Fruit fly (Drosophila melanogaster) whole organism, embryonic: Measurements from ENCODE around the gene mbm.
A peak's percentile ranks its signal among the peaks of the same experiment; 100 is the strongest.

Experiments used
- Asciz ChIP-seq: fragments of 200-800 bp; sonication (Bioruptor generic); optimal IDR thresholded peaks from 2 replicates; lab custom pipeline; 2017; ENCODE audit warnings: missing biosample characterization, mild to moderate bottlenecking, missing genetic modification characterization, missing genetic modification reagents
- CG11093 ChIP-seq: fragments of 200-800 bp; sonication (Bioruptor generic); IDR thresholded peaks from 3 replicates; pipeline ENCODE4 v1.3.6; 2022; ENCODE audit warnings: missing biosample characterization, missing genetic modification characterization
- CG11723 ChIP-seq: fragments of 200-800 bp; sonication (Bioruptor generic); optimal IDR thresholded peaks from 2 replicates; lab custom pipeline; 2017; ENCODE audit warnings: missing biosample characterization, mild to moderate bottlenecking, missing genetic modification characterization
- CG12071 ChIP-seq: fragments of 200-800 bp; sonication (Bioruptor generic); optimal IDR thresholded peaks from 3 replicates; lab custom pipeline; 2018; ENCODE audit warnings: missing biosample characterization, mild to moderate bottlenecking, missing genetic modification characterization
- CG13287 ChIP-seq: fragments of 200-800 bp; sonication (Bioruptor generic); IDR thresholded peaks from 2 replicates; pipeline ENCODE4 v1.3.6; 2022; ENCODE audit warnings: missing biosample characterization, missing genetic modification characterization; ENCODE audit not compliant: partially characterized antibody
- CG14965 ChIP-seq: fragments of 200-800 bp; sonication (Bioruptor generic); optimal IDR thresholded peaks from 2 replicates; lab custom pipeline; 2016; ENCODE audit warnings: missing biosample characterization, missing genetic modification characterization, borderline replicate concordance
- CG15011 ChIP-seq: fragments of 200-800 bp; sonication (Bioruptor generic); optimal IDR thresholded peaks from 3 replicates; lab custom pipeline; 2018; ENCODE audit warnings: missing biosample characterization, mild to moderate bottlenecking, missing genetic modification characterization
- CG17186 ChIP-seq: fragments of 200-800 bp; sonication (Bioruptor generic); optimal IDR thresholded peaks from 3 replicates; lab custom pipeline; 2017; ENCODE audit warnings: missing biosample characterization, missing genetic modification reagents, missing genetic modification characterization
- CG17361 ChIP-seq: fragments of 200-800 bp; sonication (Bioruptor generic); IDR thresholded peaks from 3 replicates; pipeline ENCODE4 v1.3.6; 2022; ENCODE audit warnings: missing biosample characterization, missing genetic modification characterization
- CG31441 ChIP-seq: fragments of 200-800 bp; sonication (Bioruptor generic); IDR thresholded peaks from 2 replicates; pipeline ENCODE4 v1.3.6; 2022; ENCODE audit warnings: missing biosample characterization, missing genetic modification characterization
- CG32772 ChIP-seq: fragments of 200-800 bp; sonication (Bioruptor generic); IDR thresholded peaks from 2 replicates; pipeline ENCODE4 v1.3.6; 2022; ENCODE audit warnings: missing biosample characterization, missing genetic modification characterization
- CG33213 ChIP-seq: fragments of 200-800 bp; sonication (Bioruptor generic); optimal IDR thresholded peaks from 3 replicates; lab custom pipeline; 2016; ENCODE audit warnings: missing biosample characterization, missing genetic modification characterization
- CG4617 ChIP-seq: fragments of 200-800 bp; sonication (Bioruptor generic); optimal IDR thresholded peaks from 3 replicates; lab custom pipeline; 2016; ENCODE audit warnings: missing biosample characterization, missing genetic modification characterization, borderline replicate concordance
- CG6765 ChIP-seq: fragments of 200-800 bp; sonication (Bioruptor generic); optimal IDR thresholded peaks from 3 replicates; lab custom pipeline; 2017; ENCODE audit warnings: missing biosample characterization, mild to moderate bottlenecking, missing genetic modification characterization
- CG8388 ChIP-seq: fragments of 200-800 bp; sonication (Bioruptor generic); optimal IDR thresholded peaks from 2 replicates; lab custom pipeline; 2019; ENCODE audit warnings: missing biosample characterization, mild to moderate bottlenecking, missing genetic modification characterization, moderate library complexity
- CG9609 ChIP-seq: fragments of 200-800 bp; sonication (Bioruptor generic); optimal IDR thresholded peaks from 3 replicates; lab custom pipeline; 2016; ENCODE audit warnings: missing biosample characterization, missing genetic modification characterization
- Chrac-16 ChIP-seq: fragments of 200-800 bp; sonication (Bioruptor generic); optimal IDR thresholded peaks from 3 replicates; lab custom pipeline; 2016; ENCODE audit warnings: missing biosample characterization, missing genetic modification characterization
- HLH54F ChIP-seq: fragments of 200-800 bp; sonication (Bioruptor generic); optimal IDR thresholded peaks from 3 replicates; lab custom pipeline; 2016; ENCODE audit warnings: missing biosample characterization, missing genetic modification characterization
- HLHmδ ChIP-seq: fragments of 200-800 bp; sonication (Bioruptor generic); optimal IDR thresholded peaks from 2 replicates; lab custom pipeline; 2018; ENCODE audit warnings: missing biosample characterization, mild to moderate bottlenecking, missing genetic modification characterization, moderate library complexity
- Jarid2 ChIP-seq: fragments of 200-800 bp; sonication (Bioruptor generic); optimal IDR thresholded peaks from 3 replicates; lab custom pipeline; 2017; ENCODE audit warnings: mild to moderate bottlenecking, missing biosample characterization, missing genetic modification reagents, missing genetic modification characterization
- Lhr ChIP-seq: fragments of 200-800 bp; sonication (Bioruptor generic); optimal IDR thresholded peaks from 3 replicates; lab custom pipeline; 2017; ENCODE audit warnings: mild to moderate bottlenecking, missing biosample characterization, missing genetic modification reagents, missing genetic modification characterization
- Myb ChIP-seq: fragments of 200-800 bp; sonication (Bioruptor generic); optimal IDR thresholded peaks from 2 replicates; lab custom pipeline; 2016; ENCODE audit warnings: missing biosample characterization, missing genetic modification characterization
- NK7.1 ChIP-seq: fragments of 200-800 bp; sonication (Bioruptor generic); optimal IDR thresholded peaks from 3 replicates; lab custom pipeline; 2016; ENCODE audit warnings: missing biosample characterization, missing genetic modification characterization
- Nf-YC ChIP-seq: fragments of 200-800 bp; optimal IDR thresholded peaks from 3 replicates; lab custom pipeline; 2019; ENCODE audit warnings: missing biosample characterization, mild to moderate bottlenecking, missing genetic modification characterization, moderate library complexity
- NfI ChIP-seq: fragments of 200-800 bp; sonication (Bioruptor generic); optimal IDR thresholded peaks from 3 replicates; lab custom pipeline; 2018; ENCODE audit warnings: missing biosample characterization, mild to moderate bottlenecking, missing genetic modification characterization, moderate library complexity
- YL-1 ChIP-seq: fragments of 200-800 bp; sonication (Bioruptor generic); optimal IDR thresholded peaks from 3 replicates; lab custom pipeline; 2017; ENCODE audit warnings: missing biosample characterization, mild to moderate bottlenecking, missing genetic modification characterization
- aop ChIP-seq: fragments of 200-800 bp; sonication (Bioruptor generic); IDR thresholded peaks from 2 replicates; pipeline ENCODE4 v1.3.6; 2022; ENCODE audit warnings: missing biosample characterization, missing genetic modification characterization
- cato ChIP-seq: fragments of 200-800 bp; sonication (Bioruptor generic); optimal IDR thresholded peaks from 2 replicates; lab custom pipeline; 2016; ENCODE audit warnings: missing biosample characterization, missing genetic modification characterization, borderline replicate concordance
- chinmo ChIP-seq: fragments of 200-800 bp; sonication (Bioruptor generic); IDR thresholded peaks from 4 replicates; pipeline ENCODE4 v1.3.6; 2022; ENCODE audit warnings: missing biosample characterization, missing genetic modification characterization; ENCODE audit not compliant: partially characterized antibody
- da ChIP-seq: fragments of 200-800 bp; sonication (Bioruptor generic); optimal IDR thresholded peaks from 2 replicates; lab custom pipeline; 2016; ENCODE audit warnings: missing biosample characterization, missing genetic modification characterization
- dmrt99B ChIP-seq: fragments of 200-800 bp; sonication (Bioruptor generic); optimal IDR thresholded peaks from 2 replicates; lab custom pipeline; 2018; ENCODE audit warnings: missing biosample characterization, mild to moderate bottlenecking, missing genetic modification characterization, moderate library complexity
- eve ChIP-seq, 2 experiments: fragments of >200 bp; optimal IDR thresholded peaks; 2 replicates each; lab custom pipeline; 2017; ENCODE audit warnings: missing biosample characterization in 2 of 2, missing genetic modification characterization in 2 of 2
- gfzf ChIP-seq: fragments of 200-800 bp; sonication (Bioruptor generic); optimal IDR thresholded peaks from 2 replicates; lab custom pipeline; 2016; ENCODE audit warnings: missing biosample characterization, mild to moderate bottlenecking, missing genetic modification characterization, moderate library complexity
- grau ChIP-seq: fragments of 200-800 bp; optimal IDR thresholded peaks from 3 replicates; lab custom pipeline; 2019; ENCODE audit warnings: missing biosample characterization, mild to moderate bottlenecking, missing genetic modification characterization, moderate library complexity
- gsb ChIP-seq: fragments of 200-800 bp; sonication (Bioruptor generic); IDR thresholded peaks from 2 replicates; pipeline ENCODE4 v1.3.6; 2022; ENCODE audit warnings: missing biosample characterization, missing genetic modification characterization
- ind ChIP-seq: fragments of 200-800 bp; sonication (Bioruptor generic); optimal IDR thresholded peaks from 3 replicates; lab custom pipeline; 2016; ENCODE audit warnings: missing biosample characterization, missing genetic modification characterization
- kay ChIP-seq: fragments of 200-800 bp; sonication (Bioruptor generic); optimal IDR thresholded peaks from 2 replicates; lab custom pipeline; 2016; ENCODE audit warnings: missing biosample characterization, missing genetic modification characterization
- ken ChIP-seq: fragments of 200-800 bp; sonication (Bioruptor generic); IDR thresholded peaks from 3 replicates; pipeline ENCODE4 v1.3.6; 2022; ENCODE audit warnings: missing biosample characterization, missing genetic modification characterization
- lbe ChIP-seq: fragments of 200-800 bp; sonication (Bioruptor generic); optimal IDR thresholded peaks from 2 replicates; lab custom pipeline; 2016; ENCODE audit warnings: missing biosample characterization, mild to moderate bottlenecking, missing genetic modification characterization
- nerfin-1 ChIP-seq: fragments of 200-800 bp; sonication (Bioruptor generic); optimal IDR thresholded peaks from 3 replicates; lab custom pipeline; 2019; ENCODE audit warnings: missing biosample characterization, mild to moderate bottlenecking, missing genetic modification characterization, moderate library complexity
- peb ChIP-seq: fragments of 200-800 bp; sonication (Bioruptor generic); IDR thresholded peaks from 2 replicates; pipeline ENCODE4 v1.3.6; 2022; ENCODE audit warnings: missing biosample characterization, missing genetic modification characterization
- pros ChIP-seq: fragments of 200-800 bp; sonication (Bioruptor generic); optimal IDR thresholded peaks from 3 replicates; lab custom pipeline; 2019; ENCODE audit warnings: missing biosample characterization, mild to moderate bottlenecking, missing genetic modification characterization, moderate library complexity
- pum ChIP-seq: fragments of 200-800 bp; sonication (Bioruptor generic); optimal IDR thresholded peaks from 2 replicates; lab custom pipeline; 2016; ENCODE audit warnings: missing biosample characterization, missing genetic modification characterization
- ranshi ChIP-seq: fragments of 200-800 bp; sonication (Bioruptor generic); IDR thresholded peaks from 2 replicates; pipeline ENCODE4 v1.3.6; 2022; ENCODE audit warnings: missing biosample characterization, missing genetic modification characterization
- sens-2 ChIP-seq: fragments of 200-800 bp; sonication (Bioruptor generic); IDR thresholded peaks from 2 replicates; pipeline ENCODE4 v1.3.6; 2022; ENCODE audit warnings: missing biosample characterization, missing genetic modification characterization
- sisA ChIP-seq: fragments of 200-800 bp; sonication (Bioruptor generic); IDR thresholded peaks from 2 replicates; pipeline ENCODE4 v1.3.6; 2022; ENCODE audit warnings: missing biosample characterization, missing genetic modification characterization
- ssp ChIP-seq: fragments of 200-800 bp; sonication (Bioruptor generic); IDR thresholded peaks from 2 replicates; pipeline ENCODE4 v1.3.6; 2022; ENCODE audit warnings: missing biosample characterization, missing genetic modification characterization
- stc ChIP-seq: fragments of 200-800 bp; sonication (Bioruptor generic); IDR thresholded peaks from 2 replicates; pipeline ENCODE4 v1.3.6; 2022; ENCODE audit warnings: missing biosample characterization, missing genetic modification characterization
- vfl ChIP-seq: fragments of 200-800 bp; sonication (Bioruptor generic); optimal IDR thresholded peaks from 2 replicates; lab custom pipeline; 2016; ENCODE audit warnings: missing biosample characterization, missing genetic modification characterization
- zf30C ChIP-seq: fragments of 200-800 bp; sonication (Bioruptor generic); optimal IDR thresholded peaks from 3 replicates; lab custom pipeline; 2018; ENCODE audit warnings: missing biosample characterization, mild to moderate bottlenecking, missing genetic modification characterization
- zfh1 ChIP-seq: fragments of 200-800 bp; sonication (Bioruptor generic); IDR thresholded peaks from 3 replicates; pipeline ENCODE4 v1.3.6; 2022; ENCODE audit warnings: missing biosample characterization, missing genetic modification characterization

Gene mbm

dm6 chr2L:283071-283482 is 9.6 kb upstream of the mbm start, which contains the start of gene CG11601 (continued):
- TF ChIP-seq CG9609 (GFP tag; lab: Kevin White, UChicago) (peak; percentile 52), da (GFP tag; lab: Kevin White, UChicago) (no peak), zf30C (GFP tag; lab: Kevin White, UChicago) (no peak), CG4617 (GFP tag; lab: Kevin White, UChicago) (no peak), HLHmδ (GFP tag; lab: Kevin White, UChicago) (no peak), sens-2 (GFP tag; lab: Robert Waterston, UW) (no peak), ken (GFP tag; lab: Robert Waterston, UW) (peak; percentile 63; the same call in 2 of the 3 replicates), gfzf (peak; percentile 58), pros (GFP tag; lab: Kevin White, UChicago) (no peak), CG14965 (GFP tag; lab: Kevin White, UChicago) (no peak), ssp (GFP tag; lab: Robert Waterston, UW) (peak; percentile 83), peb (GFP tag; lab: Robert Waterston, UW) (no peak), ranshi (no peak), ind (peak; percentile 18), aop (no peak), CG17186 (no peak), CG17361 (GFP tag; lab: Robert Waterston, UW) (peak; percentile 59; the same call in 1 of the 3 replicates), CG12071 (GFP tag; lab: Kevin White, UChicago) (no peak), Asciz (GFP tag; lab: Kevin White, UChicago) (no peak), sisA (0 out of 2 replicates have a peak, but pooled peaks have one; percentile 5), Jarid2 (GFP tag; lab: Kevin White, UChicago) (no peak), CG11723 (GFP tag; lab: Kevin White, UChicago) (no peak), vfl (peak; percentile 18), Myb (GFP tag; lab: Kevin White, UChicago) (peak; percentile 58), zfh1 (0 out of 3 replicates have a peak, but pooled peaks have one; percentile 44), CG15011 (GFP tag; lab: Kevin White, UChicago) (no peak), CG33213 (GFP tag; lab: Kevin White, UChicago) (peak; percentile 47), stc (GFP tag; lab: Robert Waterston, UW) (peak; percentile 30; the same call in 1 of the 2 replicates), cato (no peak), chinmo (no peak), NK7.1 (GFP tag; lab: Kevin White, UChicago) (no peak), nerfin-1 (tag; lab: Kevin White, UChicago) (peak; percentile 10), Lhr (GFP tag; lab: Kevin White, UChicago) (no peak), grau (tag; lab: Kevin White, UChicago) (peak; percentile 40), YL-1 (GFP tag; lab: Kevin White, UChicago) (peak; percentile 22), lbe (GFP tag; lab: Kevin White, UChicago) (no peak), eve (GFP tag; optimal IDR thresholded peaks at IDR 0.05; lab: Kevin White, UChicago) (no peak), CG32772 (GFP tag; lab: Robert Waterston, UW) (0 out of 2 replicates have a peak, but pooled peaks have one; percentile 22), dmrt99B (tag; lab: Kevin White, UChicago) (no peak), Nf-YC (peak; percentile 23), CG13287 (GFP tag; lab: Robert Waterston, UW) (peak; percentile 63), CG6765 (GFP tag; lab: Kevin White, UChicago) (no peak), gsb (no peak), HLH54F (GFP tag; lab: Kevin White, UChicago) (peak; percentile 34), CG8388 (GFP tag; lab: Kevin White, UChicago) (no peak), Chrac-16 (GFP tag; lab: Kevin White, UChicago) (peak; percentile 4), CG31441 (no peak), kay (GFP tag; lab: Kevin White, UChicago) (peak; percentile 21), NfI (GFP tag; lab: Kevin White, UChicago) (peak; percentile 28), CG11093 (GFP tag; lab: Robert Waterston, UW) (no peak), pum (GFP tag; lab: Kevin White, UChicago) (no peak)
